Fruit fly (Drosophila melanogaster) whole organism, embryonic: ENCODE data around the gene Nepl7.

Experiments
- Ada2b ChIP-seq: fragments of 200-800 bp; sonication (Bioruptor generic); IDR thresholded peaks from 2 replicates; pipeline ENCODE4 v1.3.6; 2022; ENCODE audit warnings: missing biosample characterization, missing genetic modification characterization
- Bgb ChIP-seq: fragments of 200-800 bp; sonication (Bioruptor generic); IDR thresholded peaks from 2 replicates; pipeline ENCODE4 v1.3.6; 2022; ENCODE audit warnings: missing biosample characterization, missing genetic modification characterization; ENCODE audit not compliant: partially characterized antibody
- CG10543 ChIP-seq: fragments of 200-800 bp; sonication (Bioruptor generic); optimal IDR thresholded peaks from 3 replicates; lab custom pipeline; 2017; ENCODE audit warnings: missing biosample characterization, mild to moderate bottlenecking, missing genetic modification characterization, moderate library complexity
- CG11085 ChIP-seq: fragments of 200-800 bp; sonication (Bioruptor generic); IDR thresholded peaks from 2 replicates; pipeline ENCODE4 v1.3.6; 2022; ENCODE audit warnings: missing biosample characterization, missing genetic modification characterization
- CG11695 ChIP-seq: fragments of 200-800 bp; sonication (Bioruptor generic); IDR thresholded peaks from 3 replicates; pipeline ENCODE4 v1.3.6; 2022; ENCODE audit warnings: missing biosample characterization, missing genetic modification characterization
- CG12155 ChIP-seq: fragments of 200-800 bp; sonication (Bioruptor generic); optimal IDR thresholded peaks from 3 replicates; lab custom pipeline; 2016; ENCODE audit warnings: missing biosample characterization, missing genetic modification characterization
- CG13424 ChIP-seq: fragments of 200-800 bp; sonication (Bioruptor generic); optimal IDR thresholded peaks from 2 replicates; lab custom pipeline; 2019; ENCODE audit warnings: missing biosample characterization, mild to moderate bottlenecking, missing genetic modification characterization, moderate library complexity
- CG15011 ChIP-seq: fragments of 200-800 bp; sonication (Bioruptor generic); optimal IDR thresholded peaks from 3 replicates; lab custom pipeline; 2018; ENCODE audit warnings: missing biosample characterization, mild to moderate bottlenecking, missing genetic modification characterization
- CG18764 ChIP-seq: fragments of 200-800 bp; sonication (Bioruptor generic); optimal IDR thresholded peaks from 3 replicates; lab custom pipeline; 2016; ENCODE audit warnings: missing biosample characterization, missing genetic modification characterization
- CG2129 ChIP-seq: fragments of 200-800 bp; sonication (Bioruptor generic); IDR thresholded peaks from 2 replicates; pipeline ENCODE4 v1.3.6; 2022; ENCODE audit warnings: missing biosample characterization, missing genetic modification characterization; ENCODE audit not compliant: partially characterized antibody
- CG2202 ChIP-seq: fragments of 200-800 bp; sonication (Bioruptor generic); optimal IDR thresholded peaks from 2 replicates; lab custom pipeline; 2018; ENCODE audit warnings: missing biosample characterization, mild to moderate bottlenecking, missing genetic modification characterization
- CG31441 ChIP-seq: fragments of 200-800 bp; sonication (Bioruptor generic); IDR thresholded peaks from 2 replicates; pipeline ENCODE4 v1.3.6; 2022; ENCODE audit warnings: missing biosample characterization, missing genetic modification characterization
- CG3281 ChIP-seq: fragments of 200-800 bp; sonication (Bioruptor generic); optimal IDR thresholded peaks from 3 replicates; lab custom pipeline; 2017; ENCODE audit warnings: missing biosample characterization, mild to moderate bottlenecking, missing genetic modification characterization
- CG34376 ChIP-seq: fragments of 200-800 bp; sonication (Bioruptor generic); optimal IDR thresholded peaks from 2 replicates; lab custom pipeline; 2018; ENCODE audit warnings: missing biosample characterization, mild to moderate bottlenecking, missing genetic modification characterization
- CG3838 ChIP-seq: fragments of 200-800 bp; sonication (Bioruptor generic); optimal IDR thresholded peaks from 3 replicates; lab custom pipeline; 2016; ENCODE audit warnings: missing biosample characterization, missing genetic modification characterization
- CG3995 ChIP-seq: fragments of 200-800 bp; sonication (Bioruptor generic); optimal IDR thresholded peaks from 3 replicates; lab custom pipeline; 2016; ENCODE audit warnings: missing biosample characterization, missing genetic modification characterization
- CG4328 ChIP-seq: fragments of 200-800 bp; sonication (Bioruptor generic); optimal IDR thresholded peaks from 3 replicates; lab custom pipeline; 2017; ENCODE audit warnings: missing biosample characterization, missing genetic modification reagents, missing genetic modification characterization
- CG43689 ChIP-seq: fragments of 200-800 bp; sonication (Bioruptor generic); IDR thresholded peaks from 2 replicates; pipeline ENCODE4 v1.3.6; 2022; ENCODE audit warnings: missing biosample characterization, missing genetic modification characterization
- CG4820 ChIP-seq: fragments of 200-800 bp; sonication (Bioruptor generic); optimal IDR thresholded peaks from 3 replicates; lab custom pipeline; 2016; ENCODE audit warnings: missing biosample characterization, missing genetic modification characterization
- CG5953 ChIP-seq: fragments of 200-800 bp; sonication (Bioruptor generic); IDR thresholded peaks from 2 replicates; pipeline ENCODE4 v1.3.6; 2022; ENCODE audit warnings: missing biosample characterization, missing genetic modification characterization
- CG9797 ChIP-seq: fragments of 200-800 bp; sonication (Bioruptor generic); optimal IDR thresholded peaks from 3 replicates; lab custom pipeline; 2018; ENCODE audit warnings: missing biosample characterization, mild to moderate bottlenecking, missing genetic modification characterization
- Chrac-16 ChIP-seq: fragments of 200-800 bp; sonication (Bioruptor generic); optimal IDR thresholded peaks from 3 replicates; lab custom pipeline; 2016; ENCODE audit warnings: missing biosample characterization, missing genetic modification characterization
- H15 ChIP-seq: fragments of 200-800 bp; sonication (Bioruptor generic); IDR thresholded peaks from 3 replicates; pipeline ENCODE4 v1.3.6; 2022; ENCODE audit warnings: missing biosample characterization, missing genetic modification characterization
- HmgZ ChIP-seq: fragments of 200-800 bp; sonication (Bioruptor generic); optimal IDR thresholded peaks from 2 replicates; lab custom pipeline; 2018; ENCODE audit warnings: missing biosample characterization, mild to moderate bottlenecking, missing genetic modification characterization
- Max ChIP-seq: fragments of 200-800 bp; sonication (Bioruptor generic); optimal IDR thresholded peaks from 2 replicates; lab custom pipeline; 2016; ENCODE audit warnings: missing biosample characterization, mild to moderate bottlenecking, missing genetic modification characterization
- Mrtf ChIP-seq: fragments of 200-800 bp; sonication (Bioruptor generic); IDR thresholded peaks from 3 replicates; pipeline ENCODE4 v1.3.6; 2022; ENCODE audit warnings: missing biosample characterization, missing genetic modification characterization
- NFAT ChIP-seq: fragments of 200-800 bp; sonication (Bioruptor generic); IDR thresholded peaks from 2 replicates; pipeline ENCODE4 v1.3.6; 2022; ENCODE audit warnings: missing biosample characterization, missing genetic modification characterization
- Oli ChIP-seq: fragments of 200-800 bp; sonication (Bioruptor generic); optimal IDR thresholded peaks from 2 replicates; lab custom pipeline; 2018; ENCODE audit warnings: missing biosample characterization, mild to moderate bottlenecking, missing genetic modification characterization, moderate library complexity
- Opbp ChIP-seq: fragments of 200-800 bp; sonication (Bioruptor generic); IDR thresholded peaks from 3 replicates; pipeline ENCODE4 v1.3.6; 2022; ENCODE audit warnings: missing biosample characterization, missing genetic modification characterization; ENCODE audit not compliant: partially characterized antibody
- Rx ChIP-seq: fragments of 200-800 bp; sonication (Bioruptor generic); IDR thresholded peaks from 2 replicates; pipeline ENCODE4 v1.3.6; 2022; ENCODE audit warnings: missing biosample characterization, missing genetic modification characterization
- Sry-δ ChIP-seq: fragments of 200-800 bp; sonication (Bioruptor generic); optimal IDR thresholded peaks from 2 replicates; lab custom pipeline; 2016; ENCODE audit warnings: missing biosample characterization, missing genetic modification characterization
- Usf ChIP-seq: fragments of 200-800 bp; sonication (Bioruptor generic); optimal IDR thresholded peaks from 2 replicates; lab custom pipeline; 2017; ENCODE audit warnings: missing genotype, missing biosample characterization, missing genetic modification characterization
- ab ChIP-seq: fragments of 200-800 bp; sonication (Bioruptor generic); optimal IDR thresholded peaks from 2 replicates; lab custom pipeline; 2016; ENCODE audit warnings: missing biosample characterization, missing genetic modification characterization
- bcd ChIP-seq: fragments of 200-800 bp; sonication (Bioruptor generic); optimal IDR thresholded peaks from 2 replicates; lab custom pipeline; 2017; ENCODE audit warnings: missing biosample characterization, mild to moderate bottlenecking, missing genetic modification characterization
- cas ChIP-seq: fragments of 200-800 bp; sonication (Bioruptor generic); IDR thresholded peaks from 2 replicates; pipeline ENCODE4 v1.3.6; 2022; ENCODE audit warnings: missing biosample characterization, missing genetic modification characterization
- caup ChIP-seq: fragments of 200-800 bp; sonication (Bioruptor generic); optimal IDR thresholded peaks from 3 replicates; lab custom pipeline; 2017; ENCODE audit warnings: missing biosample characterization, mild to moderate bottlenecking, missing genetic modification characterization, moderate library complexity; ENCODE audit not compliant: severe bottlenecking
- dpn ChIP-seq, 2 experiments: fragments of 200-800 bp; sonication (Bioruptor generic); optimal IDR thresholded peaks; 3 replicates each; lab custom pipeline; 2016; ENCODE audit warnings: missing biosample characterization in 2 of 2, missing genetic modification characterization in 2 of 2
- ftz-f1 ChIP-seq: fragments of 200-800 bp; sonication (Bioruptor generic); optimal IDR thresholded peaks from 2 replicates; lab custom pipeline; 2016; ENCODE audit warnings: missing biosample characterization, missing genetic modification characterization
- gsb-n ChIP-seq: fragments of 200-800 bp; sonication (Bioruptor generic); optimal IDR thresholded peaks from 3 replicates; lab custom pipeline; 2018; ENCODE audit warnings: missing biosample characterization, mild to moderate bottlenecking, missing genetic modification characterization
- ham ChIP-seq: fragments of 200-800 bp; sonication (Bioruptor generic); IDR thresholded peaks from 2 replicates; pipeline ENCODE4 v1.3.6; 2022; ENCODE audit warnings: missing biosample characterization, missing genetic modification characterization
- hkb ChIP-seq, 2 experiments: fragments of 200-800 bp in 1 of 2; fragments of >200 bp in 1 of 2; sonication (Bioruptor generic) in 1 of 2; IDR thresholded peaks in 1 of 2; optimal IDR thresholded peaks in 1 of 2; 2 replicates each; pipeline versions ENCODE4 v1.3.6 to Lab custom; 2017 to 2022; ENCODE audit warnings: missing biosample characterization in 1 of 2, missing genetic modification characterization in 1 of 2
- jing ChIP-seq: fragments of 200-800 bp; sonication (Bioruptor generic); optimal IDR thresholded peaks from 2 replicates; lab custom pipeline; 2018; ENCODE audit warnings: missing biosample characterization, mild to moderate bottlenecking, missing genetic modification characterization
- knrl ChIP-seq: fragments of 200-800 bp; sonication (Bioruptor generic); IDR thresholded peaks from 3 replicates; pipeline ENCODE4 v1.3.6; 2022; ENCODE audit warnings: missing biosample characterization, missing genetic modification characterization; ENCODE audit not compliant: partially characterized antibody
- nerfin-1 ChIP-seq: fragments of 200-800 bp; sonication (Bioruptor generic); optimal IDR thresholded peaks from 3 replicates; lab custom pipeline; 2019; ENCODE audit warnings: missing biosample characterization, mild to moderate bottlenecking, missing genetic modification characterization, moderate library complexity
- p53 ChIP-seq: fragments of 200-800 bp; sonication (Bioruptor generic); optimal IDR thresholded peaks from 2 replicates; lab custom pipeline; 2016; ENCODE audit warnings: missing biosample characterization, missing genetic modification characterization
- scrt ChIP-seq: fragments of 200-800 bp; sonication (Bioruptor generic); optimal IDR thresholded peaks from 2 replicates; lab custom pipeline; 2018; ENCODE audit warnings: missing biosample characterization, mild to moderate bottlenecking, missing genetic modification characterization, moderate library complexity
- slbo ChIP-seq: fragments of 200-800 bp; sonication (Bioruptor generic); IDR thresholded peaks from 2 replicates; pipeline ENCODE4 v1.3.6; 2022; ENCODE audit warnings: missing biosample characterization, missing genetic modification characterization
- sob ChIP-seq: fragments of 200-800 bp; sonication (Bioruptor generic); IDR thresholded peaks from 2 replicates; pipeline ENCODE4 v1.3.6; 2022; ENCODE audit warnings: missing biosample characterization, missing genetic modification characterization
- ssp ChIP-seq: fragments of 200-800 bp; sonication (Bioruptor generic); IDR thresholded peaks from 2 replicates; pipeline ENCODE4 v1.3.6; 2022; ENCODE audit warnings: missing biosample characterization, missing genetic modification characterization
- zfh1 ChIP-seq: fragments of 200-800 bp; sonication (Bioruptor generic); IDR thresholded peaks from 3 replicates; pipeline ENCODE4 v1.3.6; 2022; ENCODE audit warnings: missing biosample characterization, missing genetic modification characterization

The Nepl7 gene

dm6 chr2L:12700381-12700963 is 31.0 kb upstream of the Nepl7 start, which contains the start of gene CG17036 (continued):
- no peak for TF ChIP-seq Sry-δ
- TF ChIP-seq scrt (GFP tag; lab: Kevin White, UChicago) = no peak
- peak; percentile 10 for TF ChIP-seq Usf (GFP tag; lab: Kevin White, UChicago)
- TF ChIP-seq Max (GFP tag; lab: Kevin White, UChicago) = no peak
- no peak for TF ChIP-seq ab (GFP tag; lab: Kevin White, UChicago)
- TF ChIP-seq CG3995 (GFP tag; lab: Kevin White, UChicago) = no peak
- no peak for TF ChIP-seq CG2129
- TF ChIP-seq cas (GFP tag; lab: Robert Waterston, UW) = no peak
- no peak for TF ChIP-seq Mrtf (GFP tag; lab: Robert Waterston, UW)
- TF ChIP-seq CG9797 (GFP tag; lab: Kevin White, UChicago) = no peak
- no peak for TF ChIP-seq CG4820
- TF ChIP-seq hkb (optimal IDR thresholded peaks at IDR 0.05; lab: Kevin White, UChicago) = no peak
- 0 out of 2 replicates have a peak, but pooled peaks have one; percentile 17 for TF ChIP-seq hkb (GFP tag; IDR thresholded peaks at IDR 0.05; lab: Robert Waterston, UW)
- peak; percentile 33 for TF ChIP-seq caup (GFP tag; lab: Kevin White, UChicago)
- TF ChIP-seq ham (GFP tag; lab: Robert Waterston, UW) = peak; percentile 17; the same call in 1 of the 2 replicates
- no peak for TF ChIP-seq CG43689
- no peak for TF ChIP-seq p53
- peak; percentile 52 for TF ChIP-seq CG3281 (GFP tag; lab: Kevin White, UChicago)
- no peak for TF ChIP-seq CG18764 (GFP tag; lab: Kevin White, UChicago)
- no peak for TF ChIP-seq Chrac-16 (GFP tag; lab: Kevin White, UChicago)
- peak; percentile 5 for TF ChIP-seq CG12155
- TF ChIP-seq bcd (GFP tag; lab: Kevin White, UChicago) = peak; percentile 15
- peak; percentile 11 for TF ChIP-seq CG10543 (GFP tag; lab: Kevin White, UChicago)
- no peak for TF ChIP-seq Bgb (GFP tag; lab: Robert Waterston, UW)
- peak; percentile 57; the same call in 1 of the 2 replicates for TF ChIP-seq NFAT
- no peak for TF ChIP-seq Opbp (GFP tag; lab: Robert Waterston, UW)
- TF ChIP-seq CG13424 (tag; lab: Kevin White, UChicago) = peak; percentile 12
- peak; percentile 64 for TF ChIP-seq slbo
- no peak for TF ChIP-seq CG11085
- 0 out of 2 replicates have a peak, but pooled peaks have one; percentile 8 for TF ChIP-seq Rx (GFP tag; lab: Robert Waterston, UW)
- TF ChIP-seq CG11695 (GFP tag; lab: Robert Waterston, UW) = no peak
- TF ChIP-seq gsb-n (tag; lab: Kevin White, UChicago) = no peak
- peak in 1 of 2 experiments; percentile 16 for TF ChIP-seq dpn (GFP tag; optimal IDR thresholded peaks at IDR 0.05; lab: Kevin White, UChicago)
- TF ChIP-seq CG34376 (GFP tag; lab: Kevin White, UChicago) = peak; percentile 30
- TF ChIP-seq CG15011 = peak; percentile 5
- TF ChIP-seq H15 (GFP tag; lab: Robert Waterston, UW) = no peak
- TF ChIP-seq CG3838 = no peak
- no peak for TF ChIP-seq nerfin-1 (tag; lab: Kevin White, UChicago)
- TF ChIP-seq sob (GFP tag; lab: Robert Waterston, UW) = 0 out of 2 replicates have a peak, but pooled peaks have one; percentile 36
- no peak for TF ChIP-seq jing (GFP tag; lab: Kevin White, UChicago)
- TF ChIP-seq CG31441 (GFP tag; lab: Robert Waterston, UW) = peak; percentile 43
- TF ChIP-seq Oli (tag; lab: Kevin White, UChicago) = peak; percentile 22
- peak; percentile 20; the same call in 1 of the 2 replicates for TF ChIP-seq Ada2b (GFP tag; lab: Robert Waterston, UW)
- peak; percentile 6 for TF ChIP-seq CG4328 (GFP tag; lab: Kevin White, UChicago)
- TF ChIP-seq ssp (GFP tag; lab: Robert Waterston, UW) = no peak
- TF ChIP-seq knrl (GFP tag; lab: Robert Waterston, UW) = no peak
- 0 out of 3 replicates have a peak, but pooled peaks have one; percentile 29 for TF ChIP-seq zfh1 (GFP tag; lab: Robert Waterston, UW)
- no peak for TF ChIP-seq ftz-f1 (GFP tag; lab: Kevin White, UChicago)
- no peak for TF ChIP-seq HmgZ (tag; lab: Kevin White, UChicago)
- TF ChIP-seq CG2202 = no peak
- TF ChIP-seq CG5953 (GFP tag; lab: Robert Waterston, UW) = no peak
